Worm (Caenorhabditis elegans) whole organism, L3 larva: ENCODE results near the gene idhg-1.

Experiments used
- nhr-25 ChIP-seq: sonication (generic microtip); optimal IDR thresholded peaks from 2 replicates; lab custom pipeline; 2017; ENCODE audit warnings: missing biosample characterization, missing genetic modification characterization
- tbx-2 ChIP-seq: sonication (generic microtip); optimal IDR thresholded peaks from 2 replicates; lab custom pipeline; 2016; ENCODE audit warnings: mild to moderate bottlenecking, missing genetic modification characterization, missing compliant biosample characterization

Gene idhg-1

ce11 chrIII:4616071-4616571 lies 47.5 kb downstream of the idhg-1 start, which contains the start of gene lips-3:
Gene lips-3, plus strand, starts transcription at chrIII:4616528.
- TF ChIP-seq tbx-2 (tag; lab: Kevin White, UChicago) (no peak), nhr-25 (tag; lab: Kevin White, UChicago) (peak; percentile 77)
